Worm (Caenorhabditis elegans) whole organism, L4 larva: Measurements from ENCODE around the gene math-23.

ENCODE experiments used
- aly-2 ChIP-seq: sonication (generic microtip); optimal IDR thresholded peaks from 2 replicates; lab custom pipeline; 2018; ENCODE audit warnings: missing biosample characterization, missing genetic modification characterization
- ceh-62 ChIP-seq: sonication (generic microtip); optimal IDR thresholded peaks from 2 replicates; lab custom pipeline; 2017; ENCODE audit warnings: missing biosample characterization, missing genetic modification characterization
- daf-16 ChIP-seq, 3 experiments: sonication (generic microtip); optimal IDR thresholded peaks; 2 replicates each; lab custom pipeline; 2016 to 2017; ENCODE audit warnings: missing genetic modification characterization in 3 of 3, missing genetic modification reagents in 3 of 3, mild to moderate bottlenecking in 2 of 3, missing compliant biosample characterization in 2 of 3, missing biosample characterization in 1 of 3, moderate library complexity in 1 of 3
- dmd-8 ChIP-seq: fragments of 200-800 bp; sonication (Bioruptor generic); IDR thresholded peaks from 2 replicates; pipeline ENCODE4 v1.3.6; 2022; ENCODE audit warnings: missing genetic modification characterization, missing compliant biosample characterization
- fkh-10 ChIP-seq: fragments of 150-350 bp; optimal IDR thresholded peaks from 2 replicates; lab custom pipeline; 2014; ENCODE audit warnings: missing biosample characterization, missing genetic modification reagents, missing genetic modification characterization
- mxl-3 ChIP-seq: fragments of 200-800 bp; sonication (Bioruptor generic); optimal IDR thresholded peaks from 2 replicates; lab custom pipeline; 2018; ENCODE audit warnings: mild to moderate bottlenecking, missing genetic modification characterization, missing compliant biosample characterization
- nhr-10 ChIP-seq: fragments of 150-350 bp; optimal IDR thresholded peaks from 2 replicates; lab custom pipeline; 2014; ENCODE audit warnings: missing biosample characterization, missing genetic modification characterization
- snpc-4 ChIP-seq: fragments of 150-350 bp; optimal IDR thresholded peaks from 2 replicates; lab custom pipeline; 2014; ENCODE audit warnings: missing biosample characterization, missing genetic modification characterization

- TF ChIP-seq aly-2 (tag; lab: Kevin White, UChicago) (no peak), dmd-8 (no peak), ceh-62 (tag; lab: Kevin White, UChicago) (no peak), fkh-10 (GFP tag; lab: Kevin White, UChicago) (no peak), daf-16 (GFP tag; optimal IDR thresholded peaks at IDR 0.05; lab: Kevin White, UChicago) (no peak), daf-16 (tag; optimal IDR thresholded peaks at IDR 0.05; lab: Kevin White, UChicago) (no peak), mxl-3 (no peak), snpc-4 (tag; lab: Kevin White, UChicago) (no peak), nhr-10 (tag; lab: Kevin White, UChicago) (no peak)
These were observed 23.4 kb upstream of the math-23 start, which contains the start of gene math-16 for ce11 chrII:1878663-1879062.
